Worm (Caenorhabditis elegans): ENCODE results near the gene nspe-1.
"Not testable (repeated sequence)": the region's sequence is repeated elsewhere in the genome, so short reads cannot be mapped to it uniquely, and the experiment has no call there.

The nspe-1 gene

DNA sequence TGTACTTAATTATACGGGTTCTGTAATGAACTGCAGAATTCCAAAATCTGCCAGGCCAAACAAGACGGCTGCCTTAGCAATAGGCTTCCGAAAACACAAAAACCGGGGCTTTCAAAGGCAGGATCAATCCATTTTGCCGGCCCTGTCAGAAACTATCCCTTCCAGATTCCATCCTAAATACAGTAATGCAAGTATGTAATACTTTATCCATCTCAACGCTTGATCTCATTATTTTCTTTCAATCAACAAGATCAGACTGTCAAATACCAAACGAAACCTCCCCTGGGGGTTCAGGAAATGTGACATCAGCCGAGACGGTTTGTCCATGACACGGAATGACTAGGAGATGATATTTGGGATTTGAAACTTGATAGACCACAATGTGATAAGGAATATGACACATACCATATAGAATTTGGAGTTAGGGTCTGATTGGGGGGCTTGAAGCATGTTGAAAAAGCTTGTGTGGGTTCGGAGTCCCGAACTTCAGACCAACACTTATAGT, 5.5 kb upstream of the nspe-1 start:
- TF ChIP-seq lin-40 (tag; optimal IDR thresholded peaks at IDR 0.05) = no peak
- no peak for TF ChIP-seq ztf-18 (tag; optimal IDR thresholded peaks at IDR 0.05)
- TF ChIP-seq ekl-4 (GFP tag; IDR thresholded peaks at IDR 0.05) = no peak
- TF ChIP-seq mcd-1 (GFP tag; IDR thresholded peaks at IDR 0.05) = no peak
- TF ChIP-seq nhr-27 (tag; optimal IDR thresholded peaks at IDR 0.05) = no peak
- no peak for TF ChIP-seq F55B11.4 (tag; optimal IDR thresholded peaks at IDR 0.05; ENCODE audit: borderline replicate concordance, insufficient read depth)
- TF ChIP-seq unc-62 (GFP tag; optimal IDR thresholded peaks at IDR 0.05) = no peak
- no peak for TF ChIP-seq akir-1 (GFP tag; optimal IDR thresholded peaks at IDR 0.05)
- TF ChIP-seq tbx-9 (tag; optimal IDR thresholded peaks at IDR 0.05; ENCODE audit: borderline replicate concordance) = no peak
- no peak for TF ChIP-seq pha-4 (tag; optimal IDR thresholded peaks at IDR 0.05)

DNA sequence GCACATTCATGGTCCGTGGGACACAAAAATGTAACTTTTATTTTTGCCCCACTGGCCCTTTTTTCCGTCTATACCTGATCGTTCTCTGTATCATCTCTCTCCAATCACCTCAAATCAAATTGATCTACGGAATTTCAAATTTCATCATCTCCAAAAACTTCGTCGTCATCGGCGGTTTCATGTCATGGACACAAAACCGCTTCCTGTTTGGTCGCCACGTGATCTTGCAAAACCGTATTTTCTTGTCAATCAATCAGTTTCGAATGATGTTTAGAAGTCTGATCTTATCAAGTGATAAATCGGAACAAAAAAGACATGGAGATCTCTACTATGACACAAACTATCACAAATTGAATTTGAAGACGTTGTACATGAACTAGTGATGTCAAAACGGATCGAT, 5.0 kb upstream of the nspe-1 start:
- TF ChIP-seq lin-40 (tag; optimal IDR thresholded peaks at IDR 0.05) (peak; percentile 37), ztf-26 (tag; optimal IDR thresholded peaks at IDR 0.05) (peak; percentile 8), hrde-1 (tag; optimal IDR thresholded peaks at IDR 0.05; ENCODE audit: borderline replicate concordance) (no peak), attf-3 (GFP tag; conservative IDR thresholded peaks at IDR 0.05) (no peak), egrh-3 (GFP tag; IDR thresholded peaks at IDR 0.05) (no peak), let-607 (tag; optimal IDR thresholded peaks at IDR 0.05) (no peak), F37B4.10 (GFP tag; IDR thresholded peaks at IDR 0.05) (no peak), sptf-2 (GFP tag; optimal IDR thresholded peaks at IDR 0.05) (no peak)

DNA sequence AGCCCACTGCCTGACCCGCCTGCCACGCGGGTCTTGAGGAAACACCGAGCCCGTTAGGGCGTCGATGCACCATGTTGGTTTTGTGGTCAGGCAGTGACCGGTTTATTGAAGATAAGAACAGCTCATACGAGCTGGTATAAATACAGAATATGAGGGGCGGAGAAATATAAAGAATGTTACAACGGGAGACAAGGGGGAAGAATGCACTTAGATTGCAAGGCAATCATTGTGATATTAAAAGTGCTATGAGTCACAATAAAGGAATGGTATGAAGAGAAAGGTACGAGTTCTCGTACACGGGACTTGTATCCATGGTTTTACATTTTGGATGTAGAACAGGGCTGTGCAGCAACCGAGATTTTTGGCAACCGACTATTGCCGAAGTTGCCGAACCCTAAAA, 3.8 kb upstream of the nspe-1 start, which contains the start of gene Y38E10A.14:
Gene Y38E10A.14 (minus strand): TSS at position 101 of the 400 bp plus-strand sequence.
- TF ChIP-seq F23B12.7 (tag; optimal IDR thresholded peaks at IDR 0.05; ENCODE audit: insufficient read depth); nhr-120 (GFP tag; IDR thresholded peaks at IDR 0.05); madf-10 (tag; optimal IDR thresholded peaks at IDR 0.05): not testable (repeated sequence)

DNA sequence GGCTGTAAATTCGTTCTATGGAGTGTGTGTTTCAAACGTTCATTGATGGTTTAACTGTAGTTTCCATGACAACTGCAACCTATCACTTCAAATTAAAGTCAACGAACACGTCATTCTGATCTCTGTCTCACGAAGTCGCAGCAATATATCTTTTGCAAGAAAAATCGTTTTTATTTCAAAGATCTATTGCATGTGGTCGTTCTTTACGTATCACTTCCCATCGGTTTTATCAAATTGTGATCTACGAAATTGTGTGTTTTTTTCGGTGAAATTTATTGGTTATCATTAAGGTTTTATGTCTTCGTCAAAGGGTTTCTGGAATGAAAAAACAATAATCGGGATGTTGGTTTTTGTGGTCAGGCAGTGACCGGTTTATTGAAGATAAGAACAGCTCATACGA, 2.2 kb upstream of the nspe-1 start:
- TF ChIP-seq mxl-1 (tag; optimal IDR thresholded peaks at IDR 0.05) (no peak), ets-4 (GFP tag; optimal IDR thresholded peaks at IDR 0.05) (no peak), ztf-22 (GFP tag; optimal IDR thresholded peaks at IDR 0.05) (no peak), unc-130 (GFP tag; optimal IDR thresholded peaks at IDR 0.05) (no peak), hsf-1 (GFP tag; IDR thresholded peaks at IDR 0.05) (no peak), xnd-1 (tag; optimal IDR thresholded peaks at IDR 0.05) (no peak), nfyb-1 (GFP tag; IDR thresholded peaks at IDR 0.05) (no peak), B0336.3 (GFP tag; IDR thresholded peaks at IDR 0.05) (no peak), repo-1 (tag; optimal IDR thresholded peaks at IDR 0.05) (no peak), ztf-28 (GFP tag; IDR thresholded peaks at IDR 0.05) (no peak), athp-1 (tag; optimal IDR thresholded peaks at IDR 0.05) (no peak), nhr-120 (GFP tag; IDR thresholded peaks at IDR 0.05) (no peak), cebp-2 (GFP tag; IDR thresholded peaks at IDR 0.05) (no peak), ceh-40 (GFP tag; IDR thresholded peaks at IDR 0.05) (no peak), Y56A3A.18 (GFP tag; IDR thresholded peaks at IDR 0.05) (no peak)

Data from whole organism, young adult.